Worm (Caenorhabditis elegans) whole organism, mixed stage, embryonic: ENCODE measurements around the gene nspe-5.

Experiments used
- M03D4.4 ChIP-seq: sonication (generic microtip); optimal IDR thresholded peaks from 2 replicates; lab custom pipeline; 2017; ENCODE audit warnings: mild to moderate bottlenecking, missing genetic modification characterization, missing compliant biosample characterization
- blmp-1 ChIP-seq: fragments of 150-350 bp; optimal IDR thresholded peaks from 2 replicates; lab custom pipeline; 2014; ENCODE audit warnings: missing biosample characterization, missing genetic modification characterization
- ceh-39 ChIP-seq: fragments of 150-350 bp; optimal IDR thresholded peaks from 2 replicates; lab custom pipeline; 2014; ENCODE audit warnings: missing biosample characterization, missing genetic modification characterization
- ceh-43 ChIP-seq: fragments of 200-800 bp; sonication (Bioruptor generic); optimal IDR thresholded peaks from 2 replicates; lab custom pipeline; 2018; ENCODE audit warnings: mild to moderate bottlenecking, missing genetic modification characterization, moderate library complexity, missing compliant biosample characterization
- ceh-83 ChIP-seq: fragments of 200-800 bp; sonication (Bioruptor generic); optimal IDR thresholded peaks from 2 replicates; lab custom pipeline; 2018; ENCODE audit warnings: mild to moderate bottlenecking, missing genetic modification characterization, missing compliant biosample characterization
- ces-1 ChIP-seq: fragments of 150-350 bp; optimal IDR thresholded peaks from 2 replicates; lab custom pipeline; 2014; ENCODE audit warnings: missing biosample characterization, missing genetic modification reagents, missing genetic modification characterization
- drap-1 ChIP-seq: fragments of 200-800 bp; sonication (Bioruptor generic); optimal IDR thresholded peaks from 3 replicates; lab custom pipeline; 2018; ENCODE audit warnings: mild to moderate bottlenecking, missing genetic modification characterization, missing compliant biosample characterization
- elt-1 ChIP-seq: sonication (generic microtip); optimal IDR thresholded peaks from 2 replicates; lab custom pipeline; 2017; ENCODE audit warnings: missing genetic modification characterization, mild to moderate bottlenecking, missing compliant biosample characterization, antibody characterized with exemption, moderate library complexity, borderline replicate concordance; ENCODE audit not compliant: insufficient read depth
- elt-3 ChIP-seq: fragments of 150-350 bp; optimal IDR thresholded peaks from 2 replicates; lab custom pipeline; 2014; ENCODE audit warnings: missing biosample characterization, missing genetic modification characterization
- flh-1 ChIP-seq: fragments of 200-800 bp; sonication (Bioruptor generic); optimal IDR thresholded peaks from 2 replicates; lab custom pipeline; 2018; ENCODE audit warnings: mild to moderate bottlenecking, missing genetic modification characterization, moderate library complexity, missing compliant biosample characterization
- hlh-1 ChIP-seq: fragments of 150-350 bp; optimal IDR thresholded peaks from 2 replicates; lab custom pipeline; 2014; ENCODE audit warnings: missing biosample characterization, missing genetic modification reagents, missing genetic modification characterization
- lin-32 ChIP-seq: fragments of 200-800 bp; sonication (Bioruptor generic); optimal IDR thresholded peaks from 2 replicates; lab custom pipeline; 2018; ENCODE audit warnings: mild to moderate bottlenecking, missing genetic modification characterization, missing compliant biosample characterization
- lsy-2 ChIP-seq: fragments of 150-350 bp; optimal IDR thresholded peaks from 2 replicates; lab custom pipeline; 2014; ENCODE audit warnings: missing biosample characterization, missing genetic modification characterization
- mab-5 ChIP-seq: fragments of 150-350 bp; optimal IDR thresholded peaks from 2 replicates; lab custom pipeline; 2014; ENCODE audit warnings: missing biosample characterization, missing genetic modification characterization
- mep-1 ChIP-seq: fragments of 150-350 bp; optimal IDR thresholded peaks from 2 replicates; lab custom pipeline; 2017; ENCODE audit warnings: missing biosample characterization, missing genetic modification reagents, missing genetic modification characterization, inconsistent platforms
- mls-2 ChIP-seq: sonication (generic microtip); optimal IDR thresholded peaks from 2 replicates; lab custom pipeline; 2016; ENCODE audit warnings: mild to moderate bottlenecking, missing genetic modification characterization, moderate library complexity, missing compliant biosample characterization
- nhr-2 ChIP-seq: fragments of 150-350 bp; optimal IDR thresholded peaks from 2 replicates; lab custom pipeline; 2014; ENCODE audit warnings: missing biosample characterization, missing genetic modification characterization
- nhr-237 ChIP-seq: fragments of 150-350 bp; optimal IDR thresholded peaks from 2 replicates; lab custom pipeline; 2014; ENCODE audit warnings: missing biosample characterization, missing genetic modification characterization
- nhr-28 ChIP-seq: fragments of 150-350 bp; optimal IDR thresholded peaks from 2 replicates; lab custom pipeline; 2014; ENCODE audit warnings: missing biosample characterization, missing genetic modification characterization
- nhr-76 ChIP-seq: sonication (generic microtip); optimal IDR thresholded peaks from 2 replicates; lab custom pipeline; 2017; ENCODE audit warnings: missing biosample characterization, missing genetic modification characterization
- pha-4 ChIP-seq: fragments of 150-350 bp; optimal IDR thresholded peaks from 2 replicates; lab custom pipeline; 2018; ENCODE audit warnings: missing biosample characterization, missing genetic modification reagents, missing genetic modification characterization
- sem-2 ChIP-seq: fragments of 200-800 bp; sonication (Bioruptor generic); optimal IDR thresholded peaks from 2 replicates; lab custom pipeline; 2018; ENCODE audit warnings: mild to moderate bottlenecking, missing genetic modification characterization, missing compliant biosample characterization
- snpc-4 ChIP-seq: fragments of 150-350 bp; optimal IDR thresholded peaks from 2 replicates; lab custom pipeline; 2014; ENCODE audit warnings: missing biosample characterization, missing genetic modification characterization
- sptf-1 ChIP-seq: sonication (generic microtip); optimal IDR thresholded peaks from 2 replicates; lab custom pipeline; 2017; ENCODE audit warnings: mild to moderate bottlenecking, missing genetic modification characterization, moderate library complexity, missing compliant biosample characterization
- tbx-8 ChIP-seq: fragments of 200-800 bp; sonication (Bioruptor generic); optimal IDR thresholded peaks from 2 replicates; lab custom pipeline; 2018; ENCODE audit warnings: mild to moderate bottlenecking, missing genetic modification characterization, moderate library complexity, missing compliant biosample characterization
- unc-120 ChIP-seq: sonication (generic microtip); optimal IDR thresholded peaks from 2 replicates; lab custom pipeline; 2017; ENCODE audit warnings: missing genetic modification characterization, missing compliant biosample characterization; ENCODE audit not compliant: poor library complexity, severe bottlenecking
- unc-39 ChIP-seq: fragments of 150-350 bp; optimal IDR thresholded peaks from 2 replicates; lab custom pipeline; 2014; ENCODE audit warnings: missing biosample characterization, missing genetic modification characterization
- unc-62 ChIP-seq: fragments of 150-350 bp; optimal IDR thresholded peaks from 2 replicates; lab custom pipeline; 2014; ENCODE audit warnings: missing biosample characterization, missing genetic modification reagents, missing genetic modification characterization
- zip-8 ChIP-seq: fragments of 150-350 bp; optimal IDR thresholded peaks from 2 replicates; lab custom pipeline; 2014; ENCODE audit warnings: missing biosample characterization, missing genetic modification characterization
- ztf-11 ChIP-seq: fragments of 150-350 bp; optimal IDR thresholded peaks from 2 replicates; lab custom pipeline; 2014; ENCODE audit warnings: missing biosample characterization, missing genetic modification characterization

nspe-5 gene

ce11 chrII:12628566-12628965 is at the start of gene nspe-5:
Gene nspe-5, plus strand, starts transcription at chrII:12628866.
- no peak for TF ChIP-seq tbx-8 (GFP tag; lab: Kevin White, UChicago)
- no peak for TF ChIP-seq lin-32 (GFP tag; lab: Kevin White, UChicago)
- TF ChIP-seq hlh-1 = no peak
- no peak for TF ChIP-seq ces-1
- no peak for TF ChIP-seq M03D4.4 (tag; lab: Kevin White, UChicago)
- no peak for TF ChIP-seq nhr-28 (tag; lab: Kevin White, UChicago)
- TF ChIP-seq nhr-2 = no peak
- no peak for TF ChIP-seq elt-1 (tag; lab: Kevin White, UChicago)
- TF ChIP-seq mab-5 (tag; lab: Kevin White, UChicago) = no peak

DNA sequence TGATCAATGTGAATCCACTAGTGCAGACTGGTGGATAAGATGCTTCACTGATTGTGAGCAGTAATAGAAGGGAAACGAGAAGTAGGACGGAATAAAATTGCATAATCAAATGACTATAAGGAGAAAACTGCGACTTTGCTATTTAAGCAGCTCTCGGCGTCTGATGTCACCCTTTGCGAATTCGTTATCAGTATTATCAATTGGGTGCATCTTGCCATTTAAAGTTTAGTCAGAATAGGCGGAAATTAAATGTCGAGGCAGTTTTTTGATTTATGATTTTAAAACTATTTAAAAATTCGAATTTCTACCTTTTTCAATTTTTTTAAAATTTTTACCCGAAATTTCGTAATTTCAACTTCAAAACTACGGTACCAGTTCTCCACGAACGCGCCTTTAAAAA is 47.7 kb upstream of the nspe-5 start, which contains the start of gene clec-4:
TSS of gene clec-4 (minus strand) at position 162 of the 400 bp plus-strand sequence.
- no peak for TF ChIP-seq M03D4.4 (tag; lab: Kevin White, UChicago)
- TF ChIP-seq mep-1 (tag; lab: Kevin White, UChicago) = no peak
- TF ChIP-seq ztf-11 (tag; lab: Kevin White, UChicago) = no peak
- no peak for TF ChIP-seq zip-8 (tag; lab: Kevin White, UChicago)

DNA sequence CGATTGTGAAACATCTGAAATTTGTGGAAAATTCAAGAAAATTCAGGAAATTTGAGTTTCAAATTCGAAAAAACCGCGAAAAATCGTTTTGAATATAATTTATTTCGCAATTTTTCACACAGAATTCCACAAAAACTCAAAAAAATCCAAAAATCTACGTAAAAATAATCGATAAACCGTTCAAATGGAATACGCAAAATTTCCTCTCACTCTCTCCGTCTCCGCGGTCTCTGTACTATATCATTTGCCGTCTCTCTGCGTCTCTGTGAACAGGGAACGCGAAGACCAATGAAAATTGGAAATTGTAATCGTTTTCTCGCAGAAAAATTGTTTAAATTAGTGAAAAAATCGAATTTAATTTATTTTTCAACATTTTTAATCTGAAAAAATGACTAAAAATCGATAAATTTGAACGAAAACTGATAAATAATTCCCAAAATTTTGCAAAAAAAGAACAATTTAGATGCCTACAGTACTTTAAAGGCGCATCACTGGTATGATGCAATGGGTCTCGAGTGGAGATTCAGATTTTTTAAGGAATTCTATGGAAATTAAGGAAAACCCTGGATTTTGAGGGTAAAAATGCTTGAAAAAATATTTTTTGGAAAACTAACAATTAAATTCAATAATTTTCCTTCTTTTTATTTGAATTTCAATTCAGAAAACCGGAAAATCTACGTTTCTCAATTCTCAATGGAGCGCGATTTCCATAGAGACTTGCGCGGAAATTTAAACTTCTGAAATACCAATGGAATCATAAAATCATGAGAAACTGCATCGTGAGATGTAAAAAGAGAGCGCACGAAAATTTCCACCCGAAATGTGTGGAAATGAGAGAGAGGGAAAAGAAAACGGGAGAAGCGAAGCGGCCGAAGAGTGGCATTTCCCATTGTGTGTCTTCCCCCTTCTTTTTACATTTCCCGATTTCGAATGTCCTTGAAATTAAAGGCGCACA is 24.7 kb upstream of the nspe-5 start, which contains the start of the genes ceh-100 and lips-15:
TSS of gene ceh-100 (minus strand) at position 14 of the 955 bp plus-strand sequence.
TSS of gene lips-15 (plus strand) at position 720 of the 955 bp plus-strand sequence.
- no peak for TF ChIP-seq drap-1 (GFP tag; lab: Kevin White, UChicago)
- peak; percentile 5 for TF ChIP-seq unc-120 (tag; lab: Kevin White, UChicago)
- TF ChIP-seq unc-39 (tag; lab: Kevin White, UChicago) = no peak
- TF ChIP-seq ces-1 = no peak
- TF ChIP-seq pha-4 = no peak
- no peak for TF ChIP-seq lin-32 (GFP tag; lab: Kevin White, UChicago)
- no peak for TF ChIP-seq blmp-1
- TF ChIP-seq lsy-2 (tag; lab: Kevin White, UChicago) = peak; percentile 24
- TF ChIP-seq mep-1 (tag; lab: Kevin White, UChicago) = peak; percentile 61
- TF ChIP-seq hlh-1 = no peak
- no peak for TF ChIP-seq nhr-237
- peak; percentile 10 for TF ChIP-seq ceh-39 (tag; lab: Kevin White, UChicago)
- no peak for TF ChIP-seq ztf-11 (tag; lab: Kevin White, UChicago)

ce11 chrII:12606108-12606507 is 22.6 kb upstream of the nspe-5 start:
- no peak for TF ChIP-seq blmp-1
- TF ChIP-seq mab-5 (tag; lab: Kevin White, UChicago) = no peak
- no peak for TF ChIP-seq zip-8 (tag; lab: Kevin White, UChicago)
- TF ChIP-seq ceh-39 (tag; lab: Kevin White, UChicago) = no peak
- no peak for TF ChIP-seq sptf-1
- TF ChIP-seq pha-4 = no peak
- TF ChIP-seq ces-1 = no peak

ce11 chrII:12606900-12607299 is 21.8 kb upstream of the nspe-5 start, which contains the start of gene Y38E10A.8:
Gene Y38E10A.8, plus strand, starts transcription at chrII:12607200.
- TF ChIP-seq zip-8 (tag; lab: Kevin White, UChicago) = no peak
- TF ChIP-seq tbx-8 (GFP tag; lab: Kevin White, UChicago) = no peak
- TF ChIP-seq unc-62 = no peak
- TF ChIP-seq lin-32 (GFP tag; lab: Kevin White, UChicago) = no peak
- no peak for TF ChIP-seq sem-2
- no peak for TF ChIP-seq flh-1 (GFP tag; lab: Kevin White, UChicago)
- no peak for TF ChIP-seq mab-5 (tag; lab: Kevin White, UChicago)
- no peak for TF ChIP-seq nhr-2
- no peak for TF ChIP-seq hlh-1
- TF ChIP-seq sptf-1 = no peak
- TF ChIP-seq nhr-76 = no peak
- TF ChIP-seq mls-2 = no peak
- no peak for TF ChIP-seq elt-3 (tag; lab: Kevin White, UChicago)
- TF ChIP-seq ceh-43 (GFP tag; lab: Kevin White, UChicago) = no peak
- no peak for TF ChIP-seq snpc-4
- no peak for TF ChIP-seq ceh-83 (GFP tag; lab: Kevin White, UChicago)
